Fruit fly (Drosophila melanogaster) whole organism, prepupa: ENCODE measurements around the gene lawc.
A peak's percentile ranks its signal among the peaks of the same experiment; 100 is the strongest.

ENCODE experiments used
- Blimp-1 ChIP-seq: fragments of 200-800 bp; sonication (Bioruptor generic); optimal IDR thresholded peaks from 3 replicates; lab custom pipeline; 2017; ENCODE audit warnings: missing biosample characterization, missing genetic modification characterization, mild to moderate bottlenecking, moderate library complexity, missing genetic modification reagents
- CG10631 ChIP-seq: fragments of 200-800 bp; sonication (Bioruptor generic); optimal IDR thresholded peaks from 2 replicates; lab custom pipeline; 2016; ENCODE audit warnings: missing biosample characterization, missing genetic modification characterization
- CG11762 ChIP-seq: fragments of 200-800 bp; sonication (Bioruptor generic); optimal IDR thresholded peaks from 3 replicates; lab custom pipeline; 2016; ENCODE audit warnings: missing biosample characterization, missing genetic modification characterization; ENCODE audit not compliant: insufficient read depth
- CG1621 ChIP-seq: fragments of 200-800 bp; sonication (Bioruptor generic); optimal IDR thresholded peaks from 3 replicates; lab custom pipeline; 2018; ENCODE audit warnings: missing biosample characterization, mild to moderate bottlenecking, missing genetic modification characterization
- CG16779 ChIP-seq: fragments of 200-800 bp; sonication (Bioruptor generic); optimal IDR thresholded peaks from 3 replicates; lab custom pipeline; 2017; ENCODE audit warnings: missing biosample characterization, mild to moderate bottlenecking, missing genetic modification characterization
- CG3032 ChIP-seq: fragments of 200-800 bp; optimal IDR thresholded peaks from 2 replicates; lab custom pipeline; 2019; ENCODE audit warnings: missing biosample characterization, mild to moderate bottlenecking, missing genetic modification characterization, moderate library complexity
- CG31627 ChIP-seq: fragments of 200-800 bp; sonication (Bioruptor generic); optimal IDR thresholded peaks from 3 replicates; lab custom pipeline; 2016; ENCODE audit warnings: missing biosample characterization, missing genetic modification characterization
- CG32006 ChIP-seq: fragments of 200-800 bp; sonication (Bioruptor generic); optimal IDR thresholded peaks from 3 replicates; lab custom pipeline; 2017; ENCODE audit warnings: missing biosample characterization, mild to moderate bottlenecking, missing genetic modification characterization
- CG34406 ChIP-seq: fragments of 200-800 bp; sonication (Bioruptor generic); optimal IDR thresholded peaks from 3 replicates; lab custom pipeline; 2016; ENCODE audit warnings: missing biosample characterization, missing genetic modification characterization
- CG3919 ChIP-seq: fragments of 200-800 bp; sonication (Bioruptor generic); optimal IDR thresholded peaks from 3 replicates; lab custom pipeline; 2016; ENCODE audit warnings: missing biosample characterization, missing genetic modification characterization
- CG4318 ChIP-seq: fragments of 200-800 bp; sonication (Bioruptor generic); optimal IDR thresholded peaks from 3 replicates; lab custom pipeline; 2017; ENCODE audit warnings: missing biosample characterization, mild to moderate bottlenecking, missing genetic modification characterization
- CG6163 ChIP-seq: fragments of 200-800 bp; sonication (Bioruptor generic); IDR thresholded peaks from 3 replicates; pipeline ENCODE4 v1.3.6; 2022; ENCODE audit warnings: missing biosample characterization, missing genetic modification characterization
- CG6792 ChIP-seq: fragments of 200-800 bp; sonication (Bioruptor generic); optimal IDR thresholded peaks from 3 replicates; lab custom pipeline; 2016; ENCODE audit warnings: missing biosample characterization, missing genetic modification characterization
- CG6808 ChIP-seq: fragments of 200-800 bp; sonication (Bioruptor generic); optimal IDR thresholded peaks from 3 replicates; lab custom pipeline; 2017; ENCODE audit warnings: missing biosample characterization, missing genetic modification characterization, mild to moderate bottlenecking, moderate library complexity, missing genetic modification reagents
- CG7368 ChIP-seq: fragments of 200-800 bp; sonication (Bioruptor generic); optimal IDR thresholded peaks from 3 replicates; lab custom pipeline; 2016; ENCODE audit warnings: missing biosample characterization, missing genetic modification characterization
- CG8119 ChIP-seq: fragments of 200-800 bp; sonication (Bioruptor generic); IDR thresholded peaks from 3 replicates; pipeline ENCODE4 v1.3.6; 2022; ENCODE audit warnings: missing biosample characterization, missing genetic modification characterization
- CG8319 ChIP-seq: fragments of 200-800 bp; sonication (Bioruptor generic); optimal IDR thresholded peaks from 3 replicates; lab custom pipeline; 2016; ENCODE audit warnings: missing biosample characterization, missing genetic modification characterization
- CG8632 ChIP-seq: fragments of 200-800 bp; sonication (Bioruptor generic); optimal IDR thresholded peaks from 3 replicates; lab custom pipeline; 2016; ENCODE audit warnings: missing biosample characterization, missing genetic modification characterization
- CG9139 ChIP-seq: fragments of 200-800 bp; sonication (Bioruptor generic); optimal IDR thresholded peaks from 3 replicates; lab custom pipeline; 2017; ENCODE audit warnings: missing biosample characterization, mild to moderate bottlenecking, missing genetic modification characterization
- Eip75B ChIP-seq: fragments of 200-800 bp; sonication (Bioruptor generic); optimal IDR thresholded peaks from 3 replicates; lab custom pipeline; 2016; ENCODE audit warnings: missing biosample characterization, missing genetic modification characterization
- Eip78C ChIP-seq: fragments of 200-800 bp; sonication (Bioruptor generic); peaks from one replicate; lab custom pipeline; 2016; ENCODE audit warnings: missing biosample characterization, missing genetic modification characterization
- Eip93F ChIP-seq: fragments of 200-800 bp; sonication (Bioruptor generic); optimal IDR thresholded peaks from 2 replicates; lab custom pipeline; 2016; ENCODE audit warnings: missing biosample characterization, mild to moderate bottlenecking, missing genetic modification characterization
- Ets21C ChIP-seq: fragments of 200-800 bp; sonication (Bioruptor generic); optimal IDR thresholded peaks from 3 replicates; lab custom pipeline; 2016; ENCODE audit warnings: missing biosample characterization, missing genetic modification characterization
- Ets96B ChIP-seq: fragments of 200-800 bp; optimal IDR thresholded peaks from 2 replicates; lab custom pipeline; 2019; ENCODE audit warnings: missing biosample characterization, mild to moderate bottlenecking, missing genetic modification characterization, moderate library complexity
- Gug ChIP-seq: fragments of 200-800 bp; sonication (Bioruptor generic); IDR thresholded peaks from 2 replicates; pipeline ENCODE4 v1.3.6; 2022; ENCODE audit warnings: missing biosample characterization, missing genetic modification characterization
- Hr38 ChIP-seq: sonication (Bioruptor generic); optimal IDR thresholded peaks from 2 replicates; lab custom pipeline; 2016; ENCODE audit warnings: missing biosample characterization, missing genetic modification characterization
- Hr39 ChIP-seq: fragments of 200-800 bp; sonication (Bioruptor generic); optimal IDR thresholded peaks from 2 replicates; lab custom pipeline; 2016; ENCODE audit warnings: missing biosample characterization, missing genetic modification characterization
- Hr4 ChIP-seq: fragments of 200-800 bp; sonication (Bioruptor generic); optimal IDR thresholded peaks from 3 replicates; lab custom pipeline; 2016; ENCODE audit warnings: missing biosample characterization, missing genetic modification characterization
- Lpt ChIP-seq: fragments of 200-800 bp; sonication (Bioruptor generic); optimal IDR thresholded peaks from 3 replicates; lab custom pipeline; 2016; ENCODE audit warnings: missing biosample characterization, missing genetic modification characterization
- OdsH ChIP-seq: fragments of 200-800 bp; sonication (Bioruptor generic); optimal IDR thresholded peaks from 3 replicates; lab custom pipeline; 2016; ENCODE audit warnings: missing biosample characterization, missing genetic modification characterization
- Smox ChIP-seq: fragments of 200-800 bp; sonication (Bioruptor generic); optimal IDR thresholded peaks from 3 replicates; lab custom pipeline; 2016; ENCODE audit warnings: missing biosample characterization, missing genetic modification characterization
- Sox102F ChIP-seq: fragments of 200-800 bp; sonication (Bioruptor generic); optimal IDR thresholded peaks from 2 replicates; lab custom pipeline; 2016; ENCODE audit warnings: missing biosample characterization, mild to moderate bottlenecking, missing genetic modification characterization
- Sox14 ChIP-seq: fragments of 200-800 bp; sonication (Bioruptor generic); optimal IDR thresholded peaks from 3 replicates; lab custom pipeline; 2016; ENCODE audit warnings: missing biosample characterization, missing genetic modification characterization
- achi ChIP-seq: fragments of 200-800 bp; sonication (Bioruptor generic); optimal IDR thresholded peaks from 3 replicates; lab custom pipeline; 2016; ENCODE audit warnings: missing biosample characterization, missing genetic modification characterization
- acj6 ChIP-seq: fragments of 200-800 bp; sonication (Bioruptor generic); optimal IDR thresholded peaks from 3 replicates; lab custom pipeline; 2016; ENCODE audit warnings: missing biosample characterization, missing genetic modification characterization
- cyc ChIP-seq: fragments of 200-800 bp; sonication (Bioruptor generic); optimal IDR thresholded peaks from 3 replicates; lab custom pipeline; 2016; ENCODE audit warnings: missing biosample characterization, missing genetic modification characterization
- dac ChIP-seq: fragments of 200-800 bp; sonication (Bioruptor generic); optimal IDR thresholded peaks from 2 replicates; lab custom pipeline; 2017; ENCODE audit warnings: missing biosample characterization, mild to moderate bottlenecking, missing genetic modification characterization
- dsx ChIP-seq: fragments of 200-800 bp; optimal IDR thresholded peaks from 3 replicates; lab custom pipeline; 2019; ENCODE audit warnings: missing biosample characterization, mild to moderate bottlenecking, missing genetic modification characterization, moderate library complexity; ENCODE audit not compliant: poor library complexity, severe bottlenecking
- eg ChIP-seq: fragments of 200-800 bp; sonication (Bioruptor generic); IDR thresholded peaks from 3 replicates; pipeline ENCODE4 v1.3.6; 2022; ENCODE audit warnings: missing biosample characterization, missing genetic modification characterization
- esn ChIP-seq: fragments of 200-800 bp; sonication (Bioruptor generic); optimal IDR thresholded peaks from 2 replicates; lab custom pipeline; 2016; ENCODE audit warnings: missing biosample characterization, mild to moderate bottlenecking, missing genetic modification characterization, moderate library complexity
- fd59A ChIP-seq: fragments of 200-800 bp; sonication (Bioruptor generic); optimal IDR thresholded peaks from 2 replicates; lab custom pipeline; 2017; ENCODE audit warnings: missing biosample characterization, mild to moderate bottlenecking, missing genetic modification characterization, missing genetic modification reagents
- fd85E ChIP-seq: fragments of 200-800 bp; sonication (Bioruptor generic); optimal IDR thresholded peaks from 3 replicates; lab custom pipeline; 2016; ENCODE audit warnings: missing biosample characterization, missing genetic modification characterization
- fkh ChIP-seq: fragments of 200-800 bp; sonication (Bioruptor generic); optimal IDR thresholded peaks from 3 replicates; lab custom pipeline; 2017; ENCODE audit warnings: missing biosample characterization, mild to moderate bottlenecking, missing genetic modification characterization, moderate library complexity
- lz ChIP-seq: fragments of 200-800 bp; sonication (Bioruptor generic); optimal IDR thresholded peaks from 3 replicates; lab custom pipeline; 2016; ENCODE audit warnings: missing biosample characterization, missing genetic modification characterization
- net ChIP-seq: fragments of 200-800 bp; sonication (Bioruptor generic); optimal IDR thresholded peaks from 3 replicates; lab custom pipeline; 2016; ENCODE audit warnings: missing biosample characterization, missing genetic modification characterization
- pdm3 ChIP-seq: fragments of 200-800 bp; sonication (Bioruptor generic); optimal IDR thresholded peaks from 3 replicates; lab custom pipeline; 2016; ENCODE audit warnings: missing biosample characterization, missing genetic modification characterization
- salr ChIP-seq, 2 experiments: fragments of 200-800 bp; sonication (Bioruptor generic); optimal IDR thresholded peaks; 3 replicates each; lab custom pipeline; 2016 to 2018; ENCODE audit warnings: missing biosample characterization in 2 of 2, missing genetic modification characterization in 2 of 2, mild to moderate bottlenecking in 1 of 2
- spab ChIP-seq: fragments of 200-800 bp; sonication (Bioruptor generic); optimal IDR thresholded peaks from 2 replicates; lab custom pipeline; 2017; ENCODE audit warnings: missing biosample characterization, mild to moderate bottlenecking, missing genetic modification characterization, missing genetic modification reagents
- ss ChIP-seq, 2 experiments: fragments of 200-800 bp; sonication (Bioruptor generic); optimal IDR thresholded peaks; 2 replicates in 1 of 2; 3 replicates in 1 of 2; lab custom pipeline; 2017 to 2018; ENCODE audit warnings: mild to moderate bottlenecking in 2 of 2, missing biosample characterization in 2 of 2, missing genetic modification characterization in 2 of 2, moderate library complexity in 1 of 2
- svp ChIP-seq: fragments of 200-800 bp; sonication (Bioruptor generic); peaks from one replicate; lab custom pipeline; 2016; ENCODE audit warnings: missing biosample characterization, missing genetic modification characterization
- vri ChIP-seq: fragments of 200-800 bp; sonication (Bioruptor generic); optimal IDR thresholded peaks from 3 replicates; lab custom pipeline; 2016; ENCODE audit warnings: missing biosample characterization, mild to moderate bottlenecking, missing genetic modification characterization

The lawc gene

DNA sequence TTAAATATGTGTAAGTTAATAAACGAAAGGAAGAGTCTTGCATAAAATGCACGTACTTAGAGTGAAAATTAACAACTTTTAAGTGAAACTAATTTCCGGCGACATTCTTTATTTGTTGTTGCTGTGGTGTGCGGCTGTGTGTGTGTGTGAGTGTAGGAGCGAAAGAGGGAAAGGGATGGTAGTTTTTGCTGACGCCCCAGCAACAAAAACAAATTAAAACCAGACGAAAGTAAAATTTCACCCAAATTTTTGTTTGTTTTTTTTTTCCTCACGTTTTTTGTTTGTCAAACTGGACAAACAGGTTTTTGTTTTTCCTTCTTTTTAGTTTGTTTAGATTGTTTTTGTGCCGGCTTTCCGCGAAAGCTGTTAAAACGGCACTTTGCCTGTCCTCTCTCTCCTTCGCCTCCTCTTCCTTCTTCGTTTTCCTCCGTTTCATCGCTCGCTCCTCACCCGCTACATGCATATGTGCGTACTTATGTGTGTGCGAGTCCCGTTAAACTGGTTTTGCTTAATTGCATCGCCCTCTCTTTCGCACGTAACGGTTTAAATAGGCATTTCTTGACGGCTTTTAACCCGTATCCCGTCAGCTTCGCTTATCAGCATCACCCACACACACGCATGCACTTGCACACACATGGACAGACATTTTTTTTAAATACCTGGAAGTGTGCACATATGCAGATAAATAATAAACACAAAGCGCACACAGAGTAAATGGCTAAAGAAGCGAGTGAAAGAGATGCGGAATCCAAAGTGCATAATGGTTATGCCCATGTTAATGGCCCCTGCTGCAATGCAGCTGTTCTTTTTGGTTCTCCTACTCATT is 26.0 kb upstream of the lawc start, which contains the start of gene Miga:
Miga (minus strand) TSS at position 536 of the 826 bp plus-strand sequence.
- TF ChIP-seq Hr4 (GFP tag; lab: Kevin White, UChicago), result no peak
- TF ChIP-seq eg (GFP tag; lab: Robert Waterston, UW), result peak; percentile 21; the same call in 1 of the 3 replicates
- TF ChIP-seq acj6 (GFP tag; lab: Kevin White, UChicago), result no peak
- TF ChIP-seq CG6808 (GFP tag; lab: Kevin White, UChicago), result peak; percentile 18
- TF ChIP-seq pdm3 (GFP tag; lab: Kevin White, UChicago), result no peak
- peak; percentile 35 for TF ChIP-seq CG9139 (GFP tag; lab: Kevin White, UChicago)
- no peak for TF ChIP-seq CG31627 (GFP tag; lab: Kevin White, UChicago)
- no peak for TF ChIP-seq Eip93F (GFP tag; lab: Kevin White, UChicago)
- TF ChIP-seq CG4318, result no peak
- no peak for TF ChIP-seq CG8632 (GFP tag; lab: Kevin White, UChicago)
- peak; percentile 63 for TF ChIP-seq Lpt (GFP tag; lab: Kevin White, UChicago)
- TF ChIP-seq Blimp-1, result peak; percentile 90
- TF ChIP-seq dac (GFP tag; lab: Kevin White, UChicago), result no peak
- no peak for TF ChIP-seq fd59A (GFP tag; lab: Kevin White, UChicago)
- TF ChIP-seq OdsH (GFP tag; lab: Kevin White, UChicago), result no peak
- TF ChIP-seq CG32006 (GFP tag; lab: Kevin White, UChicago), result peak; percentile 22
- TF ChIP-seq CG3919 (GFP tag; lab: Kevin White, UChicago), result no peak
- no peak for TF ChIP-seq vri (GFP tag; lab: Kevin White, UChicago)
- TF ChIP-seq salr (GFP tag; optimal IDR thresholded peaks at IDR 0.05; lab: Kevin White, UChicago), result no peak
- TF ChIP-seq cyc (GFP tag; lab: Kevin White, UChicago), result no peak
- TF ChIP-seq esn, result no peak
- peak; percentile 84 for TF ChIP-seq Eip78C (GFP tag; lab: Kevin White, UChicago)
- TF ChIP-seq CG11762 (GFP tag; lab: Kevin White, UChicago), result peak; percentile 11
- no peak for TF ChIP-seq Sox14
- no peak for TF ChIP-seq Hr38 (GFP tag; lab: Kevin White, UChicago)
- TF ChIP-seq fkh (GFP tag; lab: Kevin White, UChicago), result peak; percentile 33
- peak; percentile 56 for TF ChIP-seq dsx (GFP tag; lab: Kevin White, UChicago)
- no peak for TF ChIP-seq lz
- no peak for TF ChIP-seq fd85E
- peak; percentile 8 for TF ChIP-seq Sox102F (GFP tag; lab: Kevin White, UChicago)
- TF ChIP-seq net (GFP tag; lab: Kevin White, UChicago), result no peak
- TF ChIP-seq CG34406 (GFP tag; lab: Kevin White, UChicago), result no peak
- no peak for TF ChIP-seq Hr39 (GFP tag; lab: Kevin White, UChicago)
- no peak for TF ChIP-seq CG6792 (GFP tag; lab: Kevin White, UChicago)
- TF ChIP-seq CG16779, result peak; percentile 27
- TF ChIP-seq CG7368, result no peak
- peak; percentile 9 for TF ChIP-seq spab (GFP tag; lab: Kevin White, UChicago)
- no peak for TF ChIP-seq Smox (GFP tag; lab: Kevin White, UChicago)
- TF ChIP-seq Ets96B (tag; lab: Kevin White, UChicago), result peak; percentile 12
- peak; percentile 67 to 77 for TF ChIP-seq ss (GFP tag; optimal IDR thresholded peaks at IDR 0.05; lab: Kevin White, UChicago)
- TF ChIP-seq CG8119 (GFP tag; lab: Robert Waterston, UW), result no peak; the same call in 2 of the 3 replicates
- TF ChIP-seq svp (GFP tag; lab: Kevin White, UChicago), result peak; percentile 75
- no peak for TF ChIP-seq CG8319 (GFP tag; lab: Kevin White, UChicago)
- TF ChIP-seq Gug (GFP tag; lab: Robert Waterston, UW), result no peak
- TF ChIP-seq CG6163, result 0 out of 3 replicates have a peak, but pooled peaks have one; percentile 26
- TF ChIP-seq Ets21C (GFP tag; lab: Kevin White, UChicago), result no peak
- TF ChIP-seq Eip75B, result no peak
- peak; percentile 44 for TF ChIP-seq CG1621 (tag; lab: Kevin White, UChicago)
- TF ChIP-seq achi, result no peak
- no peak for TF ChIP-seq CG10631 (GFP tag; lab: Kevin White, UChicago)
- TF ChIP-seq CG3032 (tag; lab: Kevin White, UChicago), result peak; percentile 8
